Fruit fly (Drosophila melanogaster) whole organism, prepupa: ENCODE data around the gene TfIIS.
A peak's percentile ranks its signal among the peaks of the same experiment; 100 is the strongest.

Source experiments
- Blimp-1 ChIP-seq: fragments of 200-800 bp; sonication (Bioruptor generic); optimal IDR thresholded peaks from 3 replicates; lab custom pipeline; 2017; ENCODE audit warnings: missing biosample characterization, missing genetic modification characterization, mild to moderate bottlenecking, moderate library complexity, missing genetic modification reagents
- CG10669 ChIP-seq: fragments of 200-800 bp; sonication (Bioruptor generic); optimal IDR thresholded peaks from 3 replicates; lab custom pipeline; 2018; ENCODE audit warnings: missing biosample characterization, mild to moderate bottlenecking, missing genetic modification characterization, moderate library complexity
- CG11294 ChIP-seq: fragments of 200-800 bp; sonication (Bioruptor generic); IDR thresholded peaks from 2 replicates; pipeline ENCODE4 v1.3.6; 2022; ENCODE audit warnings: missing biosample characterization, missing genetic modification characterization
- CG11902 ChIP-seq: fragments of 200-800 bp; sonication (Bioruptor generic); optimal IDR thresholded peaks from 3 replicates; lab custom pipeline; 2016; ENCODE audit warnings: missing biosample characterization, missing genetic modification characterization
- CG15336 ChIP-seq: fragments of 200-800 bp; sonication (Bioruptor generic); IDR thresholded peaks from 2 replicates; pipeline ENCODE4 v1.3.6; 2022; ENCODE audit warnings: missing biosample characterization, missing genetic modification characterization
- CG16779 ChIP-seq: fragments of 200-800 bp; sonication (Bioruptor generic); optimal IDR thresholded peaks from 3 replicates; lab custom pipeline; 2017; ENCODE audit warnings: missing biosample characterization, mild to moderate bottlenecking, missing genetic modification characterization
- CG3032 ChIP-seq: fragments of 200-800 bp; optimal IDR thresholded peaks from 2 replicates; lab custom pipeline; 2019; ENCODE audit warnings: missing biosample characterization, mild to moderate bottlenecking, missing genetic modification characterization, moderate library complexity
- CG31627 ChIP-seq: fragments of 200-800 bp; sonication (Bioruptor generic); optimal IDR thresholded peaks from 3 replicates; lab custom pipeline; 2016; ENCODE audit warnings: missing biosample characterization, missing genetic modification characterization
- CG32006 ChIP-seq: fragments of 200-800 bp; sonication (Bioruptor generic); optimal IDR thresholded peaks from 3 replicates; lab custom pipeline; 2017; ENCODE audit warnings: missing biosample characterization, mild to moderate bottlenecking, missing genetic modification characterization
- CG3919 ChIP-seq: fragments of 200-800 bp; sonication (Bioruptor generic); optimal IDR thresholded peaks from 3 replicates; lab custom pipeline; 2016; ENCODE audit warnings: missing biosample characterization, missing genetic modification characterization
- CG6276 ChIP-seq: fragments of 200-800 bp; sonication (Bioruptor generic); optimal IDR thresholded peaks from 2 replicates; lab custom pipeline; 2017; ENCODE audit warnings: missing biosample characterization, mild to moderate bottlenecking, missing genetic modification characterization
- CG6792 ChIP-seq: fragments of 200-800 bp; sonication (Bioruptor generic); optimal IDR thresholded peaks from 3 replicates; lab custom pipeline; 2016; ENCODE audit warnings: missing biosample characterization, missing genetic modification characterization
- CG6808 ChIP-seq: fragments of 200-800 bp; sonication (Bioruptor generic); optimal IDR thresholded peaks from 3 replicates; lab custom pipeline; 2017; ENCODE audit warnings: missing biosample characterization, missing genetic modification characterization, mild to moderate bottlenecking, moderate library complexity, missing genetic modification reagents
- CG6854 ChIP-seq: fragments of 200-800 bp; sonication (Bioruptor generic); optimal IDR thresholded peaks from 2 replicates; lab custom pipeline; 2017; ENCODE audit warnings: missing biosample characterization, mild to moderate bottlenecking, missing genetic modification characterization
- CG7368 ChIP-seq: fragments of 200-800 bp; sonication (Bioruptor generic); optimal IDR thresholded peaks from 3 replicates; lab custom pipeline; 2016; ENCODE audit warnings: missing biosample characterization, missing genetic modification characterization
- CG8119 ChIP-seq: fragments of 200-800 bp; sonication (Bioruptor generic); IDR thresholded peaks from 3 replicates; pipeline ENCODE4 v1.3.6; 2022; ENCODE audit warnings: missing biosample characterization, missing genetic modification characterization
- CG8319 ChIP-seq: fragments of 200-800 bp; sonication (Bioruptor generic); optimal IDR thresholded peaks from 3 replicates; lab custom pipeline; 2016; ENCODE audit warnings: missing biosample characterization, missing genetic modification characterization
- CG8632 ChIP-seq: fragments of 200-800 bp; sonication (Bioruptor generic); optimal IDR thresholded peaks from 3 replicates; lab custom pipeline; 2016; ENCODE audit warnings: missing biosample characterization, missing genetic modification characterization
- Eip75B ChIP-seq: fragments of 200-800 bp; sonication (Bioruptor generic); optimal IDR thresholded peaks from 3 replicates; lab custom pipeline; 2016; ENCODE audit warnings: missing biosample characterization, missing genetic modification characterization
- Eip78C ChIP-seq: fragments of 200-800 bp; sonication (Bioruptor generic); peaks from one replicate; lab custom pipeline; 2016; ENCODE audit warnings: missing biosample characterization, missing genetic modification characterization
- Eip93F ChIP-seq: fragments of 200-800 bp; sonication (Bioruptor generic); optimal IDR thresholded peaks from 2 replicates; lab custom pipeline; 2016; ENCODE audit warnings: missing biosample characterization, mild to moderate bottlenecking, missing genetic modification characterization
- Ets21C ChIP-seq: fragments of 200-800 bp; sonication (Bioruptor generic); optimal IDR thresholded peaks from 3 replicates; lab custom pipeline; 2016; ENCODE audit warnings: missing biosample characterization, missing genetic modification characterization
- Ets96B ChIP-seq: fragments of 200-800 bp; optimal IDR thresholded peaks from 2 replicates; lab custom pipeline; 2019; ENCODE audit warnings: missing biosample characterization, mild to moderate bottlenecking, missing genetic modification characterization, moderate library complexity
- Gug ChIP-seq: fragments of 200-800 bp; sonication (Bioruptor generic); IDR thresholded peaks from 2 replicates; pipeline ENCODE4 v1.3.6; 2022; ENCODE audit warnings: missing biosample characterization, missing genetic modification characterization
- Met ChIP-seq: fragments of 200-800 bp; sonication (Bioruptor generic); optimal IDR thresholded peaks from 3 replicates; lab custom pipeline; 2016; ENCODE audit warnings: missing biosample characterization, missing genetic modification characterization
- OdsH ChIP-seq: fragments of 200-800 bp; sonication (Bioruptor generic); optimal IDR thresholded peaks from 3 replicates; lab custom pipeline; 2016; ENCODE audit warnings: missing biosample characterization, missing genetic modification characterization
- Smox ChIP-seq: fragments of 200-800 bp; sonication (Bioruptor generic); optimal IDR thresholded peaks from 3 replicates; lab custom pipeline; 2016; ENCODE audit warnings: missing biosample characterization, missing genetic modification characterization
- Sox102F ChIP-seq: fragments of 200-800 bp; sonication (Bioruptor generic); optimal IDR thresholded peaks from 2 replicates; lab custom pipeline; 2016; ENCODE audit warnings: missing biosample characterization, mild to moderate bottlenecking, missing genetic modification characterization
- Sox14 ChIP-seq: fragments of 200-800 bp; sonication (Bioruptor generic); optimal IDR thresholded peaks from 3 replicates; lab custom pipeline; 2016; ENCODE audit warnings: missing biosample characterization, missing genetic modification characterization
- Sox15 ChIP-seq: fragments of 200-800 bp; sonication (Bioruptor generic); optimal IDR thresholded peaks from 3 replicates; lab custom pipeline; 2016; ENCODE audit warnings: missing biosample characterization, missing genetic modification characterization
- cyc ChIP-seq: fragments of 200-800 bp; sonication (Bioruptor generic); optimal IDR thresholded peaks from 3 replicates; lab custom pipeline; 2016; ENCODE audit warnings: missing biosample characterization, missing genetic modification characterization
- dsx ChIP-seq: fragments of 200-800 bp; optimal IDR thresholded peaks from 3 replicates; lab custom pipeline; 2019; ENCODE audit warnings: missing biosample characterization, mild to moderate bottlenecking, missing genetic modification characterization, moderate library complexity; ENCODE audit not compliant: poor library complexity, severe bottlenecking
- fd59A ChIP-seq: fragments of 200-800 bp; sonication (Bioruptor generic); optimal IDR thresholded peaks from 2 replicates; lab custom pipeline; 2017; ENCODE audit warnings: missing biosample characterization, mild to moderate bottlenecking, missing genetic modification characterization, missing genetic modification reagents
- fd85E ChIP-seq: fragments of 200-800 bp; sonication (Bioruptor generic); optimal IDR thresholded peaks from 3 replicates; lab custom pipeline; 2016; ENCODE audit warnings: missing biosample characterization, missing genetic modification characterization
- lz ChIP-seq: fragments of 200-800 bp; sonication (Bioruptor generic); optimal IDR thresholded peaks from 3 replicates; lab custom pipeline; 2016; ENCODE audit warnings: missing biosample characterization, missing genetic modification characterization
- pdm3 ChIP-seq: fragments of 200-800 bp; sonication (Bioruptor generic); optimal IDR thresholded peaks from 3 replicates; lab custom pipeline; 2016; ENCODE audit warnings: missing biosample characterization, missing genetic modification characterization
- salr ChIP-seq, 2 experiments: fragments of 200-800 bp; sonication (Bioruptor generic); optimal IDR thresholded peaks; 3 replicates each; lab custom pipeline; 2016 to 2018; ENCODE audit warnings: missing biosample characterization in 2 of 2, missing genetic modification characterization in 2 of 2, mild to moderate bottlenecking in 1 of 2
- ss ChIP-seq, 2 experiments: fragments of 200-800 bp; sonication (Bioruptor generic); optimal IDR thresholded peaks; 2 replicates in 1 of 2; 3 replicates in 1 of 2; lab custom pipeline; 2017 to 2018; ENCODE audit warnings: mild to moderate bottlenecking in 2 of 2, missing biosample characterization in 2 of 2, missing genetic modification characterization in 2 of 2, moderate library complexity in 1 of 2
- svp ChIP-seq: fragments of 200-800 bp; sonication (Bioruptor generic); peaks from one replicate; lab custom pipeline; 2016; ENCODE audit warnings: missing biosample characterization, missing genetic modification characterization
- topi ChIP-seq: fragments of 200-800 bp; sonication (Bioruptor generic); optimal IDR thresholded peaks from 3 replicates; lab custom pipeline; 2016; ENCODE audit warnings: missing biosample characterization, missing genetic modification characterization

TfIIS gene

dm6 chr2L:15059000-15059399, 1.6 kb downstream of the TfIIS start:
- TF ChIP-seq Ets96B (no peak), CG15336 (GFP tag; lab: Robert Waterston, UW) (no peak), Sox14 (GFP tag; lab: Kevin White, UChicago) (no peak), CG6276 (GFP tag; lab: Kevin White, UChicago) (no peak), Eip78C (GFP tag; lab: Kevin White, UChicago) (no peak), lz (GFP tag; lab: Kevin White, UChicago) (no peak), CG31627 (no peak), Smox (no peak), CG16779 (no peak), fd85E (GFP tag; lab: Kevin White, UChicago) (no peak), dsx (GFP tag; lab: Kevin White, UChicago) (no peak), CG6854 (GFP tag; lab: Kevin White, UChicago) (no peak), CG7368 (GFP tag; lab: Kevin White, UChicago) (no peak)

DNA sequence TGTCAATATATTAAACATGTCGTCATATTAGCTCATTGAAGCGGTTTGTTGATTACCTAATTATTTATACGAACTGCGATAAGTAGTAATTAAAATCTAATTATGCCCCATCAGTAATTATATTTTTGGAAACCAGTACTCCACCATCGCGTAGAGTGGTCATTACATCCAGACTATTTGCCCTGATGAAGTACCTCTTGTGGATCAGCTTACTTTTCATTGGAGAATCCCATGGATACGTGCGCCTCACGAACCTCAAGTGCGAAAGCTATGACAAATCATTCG, 2.5 kb downstream of the TfIIS start, which contains the start of gene CG33679:
TSS of gene CG33679 (plus strand) at position 186 of the 285 bp plus-strand sequence.
- TF ChIP-seq lz (GFP tag; lab: Kevin White, UChicago) (no peak), Ets96B (no peak), pdm3 (no peak), CG6276 (GFP tag; lab: Kevin White, UChicago) (no peak), CG6854 (GFP tag; lab: Kevin White, UChicago) (no peak), CG32006 (no peak)

- TF ChIP-seq svp (GFP tag; lab: Kevin White, UChicago) (peak; percentile 48), cyc (GFP tag; lab: Kevin White, UChicago) (no peak), Eip78C (GFP tag; lab: Kevin White, UChicago) (peak; percentile 31), CG6276 (GFP tag; lab: Kevin White, UChicago) (no peak), CG8119 (GFP tag; lab: Robert Waterston, UW) (0 out of 3 replicates have a peak, but pooled peaks have one; percentile 12), Eip75B (GFP tag; lab: Kevin White, UChicago) (peak; percentile 48)
Observed at dm6 chr2L:15057225-15058117, 3.1 kb downstream of the TfIIS start, which contains the start of gene ck. Gene ck (minus strand): TSS chr2L:15057862.

DNA sequence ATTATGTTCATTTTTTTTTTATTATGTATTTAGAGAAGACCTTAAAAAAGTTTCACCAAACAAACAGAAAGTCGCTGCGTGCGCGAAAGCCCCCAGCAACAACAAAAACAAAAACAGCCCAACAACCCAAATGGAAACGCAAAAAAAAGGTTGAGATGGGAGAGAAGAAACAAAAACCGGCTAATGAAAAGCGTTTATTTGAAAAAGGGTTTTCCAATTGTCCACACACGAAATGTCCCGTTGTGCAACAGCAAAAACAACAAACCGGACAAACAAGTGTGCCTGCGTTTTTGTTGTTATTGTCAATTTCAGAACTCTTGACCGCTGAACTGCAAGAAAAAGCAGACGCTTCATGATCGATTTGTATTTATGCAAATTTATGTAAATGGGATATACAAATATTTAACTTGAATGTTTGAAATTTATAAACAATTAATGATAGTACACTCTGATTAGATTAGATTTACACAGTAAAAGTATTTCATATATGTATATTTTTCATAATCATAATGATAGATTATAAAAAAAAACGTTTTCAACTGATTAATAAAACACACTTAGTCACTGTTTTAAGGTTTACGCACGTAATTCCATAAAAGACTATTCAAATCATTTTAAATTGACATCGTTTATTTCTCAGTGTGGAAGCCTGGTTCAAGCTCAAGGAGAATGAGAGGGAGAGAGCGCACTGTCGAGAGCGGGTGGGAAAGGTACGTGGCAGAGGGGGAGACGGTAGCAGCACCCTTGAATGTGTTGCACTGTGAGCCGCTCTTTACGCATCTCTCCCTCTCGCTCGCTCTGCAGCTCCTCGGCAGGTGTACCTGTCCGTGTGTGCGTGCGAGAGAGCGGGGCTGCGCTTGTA, 4.0 kb downstream of the TfIIS start:
- TF ChIP-seq CG8632 (GFP tag; lab: Kevin White, UChicago) (peak; percentile 85), CG8319 (peak; percentile 76), OdsH (GFP tag; lab: Kevin White, UChicago) (peak; percentile 87), CG15336 (GFP tag; lab: Robert Waterston, UW) (peak; percentile 94), Sox14 (GFP tag; lab: Kevin White, UChicago) (peak; percentile 71), Ets21C (GFP tag; lab: Kevin White, UChicago) (peak; percentile 1), Blimp-1 (GFP tag; lab: Kevin White, UChicago) (peak; percentile 76), pdm3 (peak; percentile 78), cyc (GFP tag; lab: Kevin White, UChicago) (peak; percentile 82), Sox102F (peak; percentile 84), CG6808 (GFP tag; lab: Kevin White, UChicago) (peak; percentile 90), Gug (peak; percentile 80), CG10669 (GFP tag; lab: Kevin White, UChicago) (peak; percentile 84), CG31627 (peak; percentile 67), fd59A (GFP tag; lab: Kevin White, UChicago) (peak; percentile 76), Sox15 (peak; percentile 69), Eip93F (peak; percentile 67), Met (GFP tag; lab: Kevin White, UChicago) (peak; percentile 84), Eip78C (GFP tag; lab: Kevin White, UChicago) (peak; percentile 98), CG6792 (GFP tag; lab: Kevin White, UChicago) (peak; percentile 81), CG11294 (GFP tag; lab: Robert Waterston, UW) (peak; percentile 81; the same call in 1 of the 2 replicates), topi (GFP tag; lab: Kevin White, UChicago) (peak; percentile 81), fd85E (GFP tag; lab: Kevin White, UChicago) (no peak), ss (GFP tag; optimal IDR thresholded peaks at IDR 0.05; lab: Kevin White, UChicago) (peak; percentile 89 to 90), CG3919 (GFP tag; lab: Kevin White, UChicago) (peak; percentile 91), CG6276 (GFP tag; lab: Kevin White, UChicago) (peak; percentile 86), CG11902 (GFP tag; lab: Kevin White, UChicago) (peak; percentile 77), salr (GFP tag; optimal IDR thresholded peaks at IDR 0.05; lab: Kevin White, UChicago) (peak; percentile 28 to 92), CG3032 (tag; lab: Kevin White, UChicago) (peak; percentile 87)
